Worm (Caenorhabditis elegans) whole organism, L2 larva: Measurements from ENCODE around the gene F58D12.3.

ENCODE experiments used
- C34F6.9 ChIP-seq: fragments of 150-350 bp; optimal IDR thresholded peaks from 2 replicates; lab custom pipeline; 2014; ENCODE audit warnings: missing biosample characterization, missing genetic modification characterization
- F13H6.1 ChIP-seq: sonication (generic microtip); optimal IDR thresholded peaks from 2 replicates; lab custom pipeline; 2016; ENCODE audit warnings: missing genetic modification characterization, missing compliant biosample characterization
- ZK546.5 ChIP-seq: sonication (generic microtip); optimal IDR thresholded peaks from 2 replicates; lab custom pipeline; 2017; ENCODE audit warnings: missing biosample characterization, missing genetic modification characterization
- alr-1 ChIP-seq: fragments of 150-350 bp; optimal IDR thresholded peaks from 2 replicates; lab custom pipeline; 2014; ENCODE audit warnings: missing biosample characterization, missing genetic modification characterization
- aly-2 ChIP-seq: fragments of 150-350 bp; optimal IDR thresholded peaks from 2 replicates; lab custom pipeline; 2014; ENCODE audit warnings: missing biosample characterization, missing genetic modification characterization
- ama-1 ChIP-seq: fragments of 150-350 bp; optimal IDR thresholded peaks from 2 replicates; lab custom pipeline; 2018; ENCODE audit warnings: inconsistent platforms
- ceh-16 ChIP-seq: fragments of 150-350 bp; optimal IDR thresholded peaks from 2 replicates; lab custom pipeline; 2014; ENCODE audit warnings: missing biosample characterization, missing genetic modification characterization
- ceh-82 ChIP-seq: fragments of 150-350 bp; optimal IDR thresholded peaks from 2 replicates; lab custom pipeline; 2014; ENCODE audit warnings: missing biosample characterization, missing genetic modification characterization
- dmd-4 ChIP-seq: sonication (generic microtip); optimal IDR thresholded peaks from 2 replicates; lab custom pipeline; 2017; ENCODE audit warnings: missing biosample characterization, missing genetic modification characterization
- egl-27 ChIP-seq: sonication (generic microtip); optimal IDR thresholded peaks from 3 replicates; lab custom pipeline; 2017; ENCODE audit warnings: missing biosample characterization, missing genetic modification reagents, missing genetic modification characterization
- elt-3 ChIP-seq: sonication (generic microtip); optimal IDR thresholded peaks from 2 replicates; lab custom pipeline; 2017; ENCODE audit warnings: missing biosample characterization, missing genetic modification characterization
- gmeb-1 ChIP-seq: fragments of 150-350 bp; optimal IDR thresholded peaks from 2 replicates; lab custom pipeline; 2014; ENCODE audit warnings: missing biosample characterization, missing genetic modification characterization
- lin-13 ChIP-seq: fragments of 150-350 bp; optimal IDR thresholded peaks from 2 replicates; lab custom pipeline; 2014; ENCODE audit warnings: missing biosample characterization, missing genetic modification reagents, missing genetic modification characterization
- lin-39 ChIP-seq: fragments of 150-350 bp; optimal IDR thresholded peaks from 2 replicates; lab custom pipeline; 2014; ENCODE audit warnings: missing biosample characterization, missing genetic modification reagents, missing genetic modification characterization
- mab-5 ChIP-seq: fragments of 150-350 bp; optimal IDR thresholded peaks from 2 replicates; lab custom pipeline; 2014; ENCODE audit warnings: missing biosample characterization, missing genetic modification characterization
- mbf-1 ChIP-seq: sonication (generic microtip); optimal IDR thresholded peaks from 2 replicates; lab custom pipeline; 2017; ENCODE audit warnings: missing biosample characterization, missing genetic modification characterization
- mdl-1 ChIP-seq, 2 experiments: fragments of 150-350 bp in 1 of 2; sonication (generic microtip) in 1 of 2; optimal IDR thresholded peaks; 2 replicates each; lab custom pipeline; 2017; ENCODE audit warnings: missing biosample characterization in 2 of 2, missing genetic modification characterization in 2 of 2
- nhr-10 ChIP-seq: sonication (generic microtip); optimal IDR thresholded peaks from 2 replicates; lab custom pipeline; 2017; ENCODE audit warnings: missing biosample characterization, missing genetic modification characterization
- nhr-11 ChIP-seq: fragments of 150-350 bp; optimal IDR thresholded peaks from 2 replicates; lab custom pipeline; 2014; ENCODE audit warnings: missing biosample characterization, missing genetic modification characterization
- nhr-129 ChIP-seq: fragments of 150-350 bp; optimal IDR thresholded peaks from 2 replicates; lab custom pipeline; 2014; ENCODE audit warnings: missing biosample characterization, missing genetic modification characterization
- nhr-21 ChIP-seq: fragments of 150-350 bp; optimal IDR thresholded peaks from 2 replicates; lab custom pipeline; 2014; ENCODE audit warnings: missing biosample characterization, missing genetic modification characterization
- nhr-23 ChIP-seq: fragments of 150-350 bp; optimal IDR thresholded peaks from 2 replicates; lab custom pipeline; 2014; ENCODE audit warnings: missing biosample characterization, missing genetic modification reagents, missing genetic modification characterization
- nhr-237 ChIP-seq: fragments of 150-350 bp; optimal IDR thresholded peaks from 2 replicates; lab custom pipeline; 2014; ENCODE audit warnings: missing biosample characterization, missing genetic modification characterization
- nhr-25 ChIP-seq: fragments of 150-350 bp; sonication (generic microtip); optimal IDR thresholded peaks from 3 replicates; lab custom pipeline; 2014; ENCODE audit warnings: missing biosample characterization, missing genetic modification characterization
- nhr-6 ChIP-seq: fragments of 150-350 bp; optimal IDR thresholded peaks from 2 replicates; lab custom pipeline; 2014; ENCODE audit warnings: missing biosample characterization, missing genetic modification characterization
- nhr-77 ChIP-seq: fragments of 150-350 bp; optimal IDR thresholded peaks from 2 replicates; lab custom pipeline; 2014; ENCODE audit warnings: missing biosample characterization, missing genetic modification characterization
- peb-1 ChIP-seq: fragments of 150-350 bp; optimal IDR thresholded peaks from 2 replicates; lab custom pipeline; 2014; ENCODE audit warnings: missing biosample characterization, missing genetic modification characterization
- sem-4 ChIP-seq: fragments of 150-350 bp; optimal IDR thresholded peaks from 2 replicates; lab custom pipeline; 2014; ENCODE audit warnings: missing biosample characterization, missing genetic modification reagents, missing genetic modification characterization
- sma-3 ChIP-seq: sonication (generic microtip); optimal IDR thresholded peaks from 2 replicates; lab custom pipeline; 2016; ENCODE audit warnings: missing genetic modification reagents, missing genetic modification characterization, missing compliant biosample characterization
- sma-9 ChIP-seq, 2 experiments: fragments of 150-350 bp in 1 of 2; sonication (generic microtip) in 1 of 2; optimal IDR thresholded peaks; 2 replicates each; lab custom pipeline; 2014 to 2016; ENCODE audit warnings: missing genetic modification characterization in 2 of 2, mild to moderate bottlenecking in 1 of 2, missing biosample characterization in 1 of 2, missing compliant biosample characterization in 1 of 2, missing genetic modification reagents in 1 of 2, moderate library complexity in 1 of 2
- snpc-4 ChIP-seq: fragments of 150-350 bp; optimal IDR thresholded peaks from 2 replicates; lab custom pipeline; 2014; ENCODE audit warnings: missing biosample characterization, missing genetic modification characterization
- unc-55 ChIP-seq: fragments of 150-350 bp; sonication (generic microtip); optimal IDR thresholded peaks from 3 replicates; lab custom pipeline; 2014; ENCODE audit warnings: missing biosample characterization, missing genetic modification reagents, missing genetic modification characterization
- unc-62 ChIP-seq: fragments of 150-350 bp; optimal IDR thresholded peaks from 2 replicates; lab custom pipeline; 2014; ENCODE audit warnings: missing biosample characterization, missing genetic modification reagents, missing genetic modification characterization
- zag-1 ChIP-seq: fragments of 150-350 bp; optimal IDR thresholded peaks from 2 replicates; lab custom pipeline; 2014; ENCODE audit warnings: missing biosample characterization, missing genetic modification characterization
- ztf-1 ChIP-seq: fragments of 200-800 bp; sonication (Bioruptor generic); conservative IDR thresholded peaks from 2 replicates; pipeline ENCODE4 v1.3.6; 2022; ENCODE audit warnings: missing genetic modification characterization, missing compliant biosample characterization
- ztf-11 ChIP-seq: sonication (generic microtip); optimal IDR thresholded peaks from 2 replicates; lab custom pipeline; 2017; ENCODE audit warnings: missing biosample characterization, missing genetic modification characterization
- ztf-4 ChIP-seq: fragments of 150-350 bp; optimal IDR thresholded peaks from 2 replicates; lab custom pipeline; 2014; ENCODE audit warnings: missing biosample characterization, missing genetic modification characterization

F58D12.3 gene

ce11 chrV:14082453-14082852 is 24.8 kb downstream of the F58D12.3 start, which contains the start of gene D1086.10:
D1086.10 (plus strand) TSS chrV:14082753.
- no peak for TF ChIP-seq ceh-82 (tag; lab: Kevin White, UChicago)
- no peak for TF ChIP-seq nhr-129 (tag; lab: Kevin White, UChicago)
- TF ChIP-seq nhr-21: no peak
- TF ChIP-seq alr-1 (tag; lab: Kevin White, UChicago): no peak
- no peak for TF ChIP-seq egl-27
- no peak for TF ChIP-seq C34F6.9
- TF ChIP-seq sma-3 (GFP tag; lab: Kevin White, UChicago): no peak
- TF ChIP-seq F13H6.1: no peak
- TF ChIP-seq mbf-1 (tag; lab: Kevin White, UChicago): no peak
- no peak for TF ChIP-seq nhr-23 (tag; lab: Kevin White, UChicago)

- no peak for TF ChIP-seq ztf-4
- no peak for TF ChIP-seq mbf-1 (tag; lab: Kevin White, UChicago)
- TF ChIP-seq nhr-23 (tag; lab: Kevin White, UChicago): no peak
- no peak for TF ChIP-seq nhr-25 (tag; lab: Kevin White, UChicago)
- no peak for TF ChIP-seq lin-39 (tag; lab: Kevin White, UChicago)
- TF ChIP-seq ama-1 (lab: Kevin White, UChicago): no peak
- TF ChIP-seq nhr-237 (tag; lab: Kevin White, UChicago): no peak
- no peak for TF ChIP-seq ztf-11 (tag; lab: Kevin White, UChicago)
- TF ChIP-seq unc-55: no peak
- TF ChIP-seq ztf-1 (GFP tag; lab: Robert Waterston, UW): no peak
- TF ChIP-seq, all 48 proteins: peak for 0
These were observed 26.3 kb downstream of the F58D12.3 start, which contains the start of gene D1086.7 for ce11 chrV:14083970-14084369. D1086.7 (plus strand) TSS chrV:14084270.

ce11 chrV:14085589-14085988 is 27.9 kb downstream of the F58D12.3 start, which contains the start of gene D1086.18:
D1086.18 (plus strand) TSS chrV:14085889.
- TF ChIP-seq nhr-21 (no peak), snpc-4 (tag; lab: Kevin White, UChicago) (no peak), unc-55 (no peak), ama-1 (lab: Kevin White, UChicago) (no peak), peb-1 (tag; lab: Kevin White, UChicago) (no peak), nhr-23 (tag; lab: Kevin White, UChicago) (no peak), dmd-4 (tag; lab: Kevin White, UChicago) (no peak), gmeb-1 (tag; lab: Kevin White, UChicago) (no peak), nhr-11 (no peak), ceh-16 (tag; lab: Kevin White, UChicago) (no peak), sem-4 (tag; lab: Kevin White, UChicago) (no peak), sma-9 (GFP tag; optimal IDR thresholded peaks at IDR 0.05; lab: Kevin White, UChicago) (no peak), sma-9 (tag; optimal IDR thresholded peaks at IDR 0.05; lab: Kevin White, UChicago) (no peak), ztf-1 (GFP tag; lab: Robert Waterston, UW) (no peak), mab-5 (tag; lab: Kevin White, UChicago) (no peak)

- TF ChIP-seq ama-1 (lab: Kevin White, UChicago) (no peak), elt-3 (tag; lab: Kevin White, UChicago) (no peak), snpc-4 (tag; lab: Kevin White, UChicago) (no peak), gmeb-1 (tag; lab: Kevin White, UChicago) (no peak), nhr-6 (no peak), ztf-1 (GFP tag; lab: Robert Waterston, UW) (no peak), unc-55 (no peak), ztf-11 (tag; lab: Kevin White, UChicago) (no peak), lin-13 (GFP tag; lab: Kevin White, UChicago) (no peak), nhr-10 (tag; lab: Kevin White, UChicago) (no peak), aly-2 (no peak), zag-1 (tag; lab: Kevin White, UChicago) (no peak), mdl-1 (tag; optimal IDR thresholded peaks at IDR 0.05; lab: Kevin White, UChicago) (no peak), ZK546.5 (tag; lab: Kevin White, UChicago) (no peak), mbf-1 (tag; lab: Kevin White, UChicago) (no peak), egl-27 (no peak), unc-62 (GFP tag; lab: Kevin White, UChicago) (no peak), nhr-77 (tag; lab: Kevin White, UChicago) (no peak), C34F6.9 (no peak)
These were observed 30.4 kb downstream of the F58D12.3 start, which contains the start of gene D1086.19 for ce11 chrV:14088051-14088450. D1086.19 (plus strand) TSS chrV:14088351.
